Fruit fly (Drosophila melanogaster) whole organism, embryonic: ENCODE results near the gene Sdhaf3.

Experiments
- BEAF-32 ChIP-seq: fragments of 200-800 bp; sonication (Bioruptor generic); optimal IDR thresholded peaks from 3 replicates; lab custom pipeline; 2017; ENCODE audit warnings: missing biosample characterization, missing genetic modification characterization, mild to moderate bottlenecking, moderate library complexity, missing genetic modification reagents
- Blimp-1 ChIP-seq: fragments of 200-800 bp; sonication (Bioruptor generic); optimal IDR thresholded peaks from 3 replicates; lab custom pipeline; 2018; ENCODE audit warnings: missing biosample characterization, missing genetic modification characterization, mild to moderate bottlenecking, moderate library complexity, missing genetic modification reagents
- CG10462 ChIP-seq: fragments of 200-800 bp; sonication (Bioruptor generic); optimal IDR thresholded peaks from 2 replicates; lab custom pipeline; 2016; ENCODE audit warnings: missing biosample characterization, missing genetic modification characterization
- CG10543 ChIP-seq: fragments of 200-800 bp; sonication (Bioruptor generic); optimal IDR thresholded peaks from 3 replicates; lab custom pipeline; 2017; ENCODE audit warnings: missing biosample characterization, mild to moderate bottlenecking, missing genetic modification characterization, moderate library complexity
- CG10979 ChIP-seq: fragments of 200-800 bp; sonication (Bioruptor generic); optimal IDR thresholded peaks from 2 replicates; lab custom pipeline; 2018; ENCODE audit warnings: missing biosample characterization, mild to moderate bottlenecking, missing genetic modification characterization, moderate library complexity
- CG11456 ChIP-seq: fragments of 200-800 bp; sonication (Bioruptor generic); IDR thresholded peaks from 3 replicates; pipeline ENCODE4 v1.3.6; 2022; ENCODE audit warnings: missing biosample characterization, missing genetic modification characterization
- CG14441 ChIP-seq: fragments of 200-800 bp; sonication (Bioruptor generic); IDR thresholded peaks from 2 replicates; pipeline ENCODE4 v1.3.6; 2022; ENCODE audit warnings: missing biosample characterization, missing genetic modification characterization
- CG14860 ChIP-seq: fragments of 200-800 bp; sonication (Bioruptor generic); IDR thresholded peaks from 3 replicates; pipeline ENCODE4 v1.3.6; 2022; ENCODE audit warnings: missing biosample characterization, missing genetic modification characterization; ENCODE audit not compliant: partially characterized antibody
- CG15269 ChIP-seq: fragments of 200-800 bp; sonication (Bioruptor generic); optimal IDR thresholded peaks from 2 replicates; lab custom pipeline; 2018; ENCODE audit warnings: missing biosample characterization, mild to moderate bottlenecking, missing genetic modification characterization, moderate library complexity
- CG17328 ChIP-seq: fragments of 200-800 bp; sonication (Bioruptor generic); IDR thresholded peaks from 2 replicates; pipeline ENCODE4 v1.3.6; 2022; ENCODE audit warnings: missing biosample characterization, missing genetic modification characterization
- CG17361 ChIP-seq: fragments of 200-800 bp; sonication (Bioruptor generic); IDR thresholded peaks from 3 replicates; pipeline ENCODE4 v1.3.6; 2022; ENCODE audit warnings: missing biosample characterization, missing genetic modification characterization
- CG1792 ChIP-seq: fragments of 200-800 bp; sonication (Bioruptor generic); optimal IDR thresholded peaks from 2 replicates; lab custom pipeline; 2016; ENCODE audit warnings: missing biosample characterization, missing genetic modification characterization
- CG18011 ChIP-seq: fragments of 200-800 bp; sonication (Bioruptor generic); optimal IDR thresholded peaks from 2 replicates; lab custom pipeline; 2017; ENCODE audit warnings: missing biosample characterization, missing genetic modification characterization, mild to moderate bottlenecking, moderate library complexity, missing genotype
- CG18599 ChIP-seq: fragments of 200-800 bp; sonication (Bioruptor generic); optimal IDR thresholded peaks from 3 replicates; lab custom pipeline; 2017; ENCODE audit warnings: missing biosample characterization, missing genetic modification characterization, mild to moderate bottlenecking, moderate library complexity, missing genetic modification reagents
- CG2199 ChIP-seq: fragments of 200-800 bp; sonication (Bioruptor generic); IDR thresholded peaks from 3 replicates; pipeline ENCODE4 v1.3.6; 2022; ENCODE audit warnings: missing biosample characterization, missing genetic modification characterization
- CG2678 ChIP-seq: fragments of 200-800 bp; sonication (Bioruptor generic); optimal IDR thresholded peaks from 3 replicates; lab custom pipeline; 2019; ENCODE audit warnings: missing biosample characterization, mild to moderate bottlenecking, missing genetic modification characterization, moderate library complexity
- CG3995 ChIP-seq: fragments of 200-800 bp; sonication (Bioruptor generic); optimal IDR thresholded peaks from 3 replicates; lab custom pipeline; 2016; ENCODE audit warnings: missing biosample characterization, missing genetic modification characterization
- CG42726 ChIP-seq: fragments of 200-800 bp; sonication (Bioruptor generic); IDR thresholded peaks from 2 replicates; pipeline ENCODE4 v1.3.6; 2022; ENCODE audit warnings: missing biosample characterization, missing genetic modification characterization; ENCODE audit not compliant: partially characterized antibody
- CG5953 ChIP-seq: fragments of 200-800 bp; sonication (Bioruptor generic); IDR thresholded peaks from 2 replicates; pipeline ENCODE4 v1.3.6; 2022; ENCODE audit warnings: missing biosample characterization, missing genetic modification characterization
- CG8765 ChIP-seq: fragments of 200-800 bp; sonication (Bioruptor generic); IDR thresholded peaks from 2 replicates; pipeline ENCODE4 v1.3.6; 2022; ENCODE audit warnings: missing biosample characterization, missing genetic modification characterization
- CG9817 ChIP-seq: fragments of 200-800 bp; sonication (Bioruptor generic); optimal IDR thresholded peaks from 2 replicates; lab custom pipeline; 2018; ENCODE audit warnings: missing biosample characterization, mild to moderate bottlenecking, missing genetic modification characterization, moderate library complexity
- Deaf1 ChIP-seq: fragments of 200-800 bp; optimal IDR thresholded peaks from 3 replicates; lab custom pipeline; 2019; ENCODE audit warnings: missing biosample characterization, mild to moderate bottlenecking, missing genetic modification characterization, moderate library complexity
- Dll ChIP-seq: fragments of 200-800 bp; sonication (Bioruptor generic); IDR thresholded peaks from 4 replicates; pipeline ENCODE4 v1.3.6; 2022; ENCODE audit warnings: missing biosample characterization, missing genetic modification characterization; ENCODE audit not compliant: partially characterized antibody
- Dref ChIP-seq: fragments of 200-800 bp; sonication (Bioruptor generic); IDR thresholded peaks from 2 replicates; pipeline ENCODE4 v1.3.6; 2022; ENCODE audit warnings: missing biosample characterization, missing genetic modification characterization
- E2f1 ChIP-seq: fragments of 200-800 bp; sonication (Bioruptor generic); IDR thresholded peaks from 2 replicates; pipeline ENCODE4 v1.3.6; 2022; ENCODE audit warnings: missing biosample characterization, missing genetic modification characterization
- Gug ChIP-seq: fragments of 200-800 bp; sonication (Bioruptor generic); IDR thresholded peaks from 4 replicates; pipeline ENCODE4 v1.3.6; 2022; ENCODE audit warnings: missing biosample characterization, missing genetic modification characterization
- Hr51 ChIP-seq, 2 experiments: fragments of 200-800 bp; sonication (Bioruptor generic); optimal IDR thresholded peaks; 2 replicates in 1 of 2; 3 replicates in 1 of 2; lab custom pipeline; 2016 to 2018; ENCODE audit warnings: missing biosample characterization in 2 of 2, missing genetic modification characterization in 2 of 2, mild to moderate bottlenecking in 1 of 2, moderate library complexity in 1 of 2
- Lhr ChIP-seq: fragments of 200-800 bp; sonication (Bioruptor generic); optimal IDR thresholded peaks from 3 replicates; lab custom pipeline; 2017; ENCODE audit warnings: mild to moderate bottlenecking, missing biosample characterization, missing genetic modification reagents, missing genetic modification characterization
- NFAT ChIP-seq: fragments of 200-800 bp; sonication (Bioruptor generic); IDR thresholded peaks from 2 replicates; pipeline ENCODE4 v1.3.6; 2022; ENCODE audit warnings: missing biosample characterization, missing genetic modification characterization
- Sin3A ChIP-seq: fragments of >200 bp; optimal IDR thresholded peaks from 2 replicates; lab custom pipeline; 2018
- Spps ChIP-seq: fragments of 200-800 bp; sonication (Bioruptor generic); optimal IDR thresholded peaks from 2 replicates; lab custom pipeline; 2018; ENCODE audit warnings: missing biosample characterization, mild to moderate bottlenecking, missing genetic modification characterization
- Xbp1 ChIP-seq: fragments of 200-800 bp; sonication (Bioruptor generic); optimal IDR thresholded peaks from 3 replicates; lab custom pipeline; 2016; ENCODE audit warnings: missing biosample characterization, mild to moderate bottlenecking, missing genetic modification characterization
- cato ChIP-seq: fragments of 200-800 bp; sonication (Bioruptor generic); optimal IDR thresholded peaks from 2 replicates; lab custom pipeline; 2016; ENCODE audit warnings: missing biosample characterization, missing genetic modification characterization, borderline replicate concordance
- dmrt99B ChIP-seq: fragments of 200-800 bp; sonication (Bioruptor generic); optimal IDR thresholded peaks from 2 replicates; lab custom pipeline; 2018; ENCODE audit warnings: missing biosample characterization, mild to moderate bottlenecking, missing genetic modification characterization, moderate library complexity
- eve ChIP-seq, 2 experiments: fragments of >200 bp; optimal IDR thresholded peaks; 2 replicates each; lab custom pipeline; 2017; ENCODE audit warnings: missing biosample characterization in 2 of 2, missing genetic modification characterization in 2 of 2
- exex ChIP-seq: fragments of 200-800 bp; sonication (Bioruptor generic); optimal IDR thresholded peaks from 4 replicates; lab custom pipeline; 2018; ENCODE audit warnings: missing biosample characterization, mild to moderate bottlenecking, missing genetic modification characterization, moderate library complexity
- grn ChIP-seq: fragments of 200-800 bp; sonication (Bioruptor generic); optimal IDR thresholded peaks from 3 replicates; lab custom pipeline; 2017; ENCODE audit warnings: missing biosample characterization, missing genetic modification characterization
- knrl ChIP-seq: fragments of 200-800 bp; sonication (Bioruptor generic); IDR thresholded peaks from 3 replicates; pipeline ENCODE4 v1.3.6; 2022; ENCODE audit warnings: missing biosample characterization, missing genetic modification characterization; ENCODE audit not compliant: partially characterized antibody
- mirr ChIP-seq: fragments of 200-800 bp; sonication (Bioruptor generic); optimal IDR thresholded peaks from 3 replicates; lab custom pipeline; 2018; ENCODE audit warnings: missing biosample characterization, mild to moderate bottlenecking, missing genetic modification characterization
- nerfin-1 ChIP-seq: fragments of 200-800 bp; sonication (Bioruptor generic); optimal IDR thresholded peaks from 3 replicates; lab custom pipeline; 2019; ENCODE audit warnings: missing biosample characterization, mild to moderate bottlenecking, missing genetic modification characterization, moderate library complexity
- org-1 ChIP-seq: fragments of 200-800 bp; sonication (Bioruptor generic); optimal IDR thresholded peaks from 2 replicates; lab custom pipeline; 2017; ENCODE audit warnings: missing biosample characterization, missing genetic modification characterization
- pb ChIP-seq: fragments of 200-800 bp; sonication (Bioruptor generic); optimal IDR thresholded peaks from 3 replicates; lab custom pipeline; 2016; ENCODE audit warnings: missing biosample characterization, missing genetic modification characterization
- phol ChIP-seq: fragments of 200-800 bp; sonication (Bioruptor generic); optimal IDR thresholded peaks from 3 replicates; lab custom pipeline; 2018; ENCODE audit warnings: missing biosample characterization, mild to moderate bottlenecking, missing genetic modification characterization, moderate library complexity
- sqz ChIP-seq: fragments of 200-800 bp; sonication (Bioruptor generic); optimal IDR thresholded peaks from 3 replicates; lab custom pipeline; 2018; ENCODE audit warnings: missing biosample characterization, mild to moderate bottlenecking, missing genetic modification characterization
- tin ChIP-seq: fragments of 200-800 bp; sonication (Bioruptor generic); optimal IDR thresholded peaks from 3 replicates; lab custom pipeline; 2016; ENCODE audit warnings: missing biosample characterization, missing genetic modification characterization
- trh ChIP-seq: fragments of 200-800 bp; sonication (Bioruptor generic); optimal IDR thresholded peaks from 2 replicates; lab custom pipeline; 2016; ENCODE audit warnings: missing biosample characterization, missing genetic modification characterization
- vfl ChIP-seq: fragments of 200-800 bp; sonication (Bioruptor generic); optimal IDR thresholded peaks from 2 replicates; lab custom pipeline; 2016; ENCODE audit warnings: missing biosample characterization, missing genetic modification characterization
- zf30C ChIP-seq: fragments of 200-800 bp; sonication (Bioruptor generic); optimal IDR thresholded peaks from 3 replicates; lab custom pipeline; 2018; ENCODE audit warnings: missing biosample characterization, mild to moderate bottlenecking, missing genetic modification characterization

Sdhaf3 gene

dm6 chr3R:16476472-16476871 lies 5.8 kb downstream of the Sdhaf3 start (continued):
- TF ChIP-seq CG9817 (tag; lab: Kevin White, UChicago) (peak; percentile 25), CG5953 (GFP tag; lab: Robert Waterston, UW) (no peak), CG18011 (GFP tag; lab: Kevin White, UChicago) (no peak), trh (GFP tag; lab: Kevin White, UChicago) (no peak), Lhr (GFP tag; lab: Kevin White, UChicago) (no peak), CG2199 (GFP tag; lab: Robert Waterston, UW) (no peak), CG18599 (GFP tag; lab: Kevin White, UChicago) (peak; percentile 80), cato (GFP tag; lab: Kevin White, UChicago) (no peak), CG42726 (GFP tag; lab: Robert Waterston, UW) (no peak), BEAF-32 (GFP tag; lab: Kevin White, UChicago) (no peak), CG1792 (no peak), Blimp-1 (GFP tag; lab: Kevin White, UChicago) (peak; percentile 26), phol (tag; lab: Kevin White, UChicago) (peak; percentile 18), CG15269 (tag; lab: Kevin White, UChicago) (no peak), NFAT (GFP tag; lab: Robert Waterston, UW) (no peak), nerfin-1 (no peak), pb (no peak), CG17328 (GFP tag; lab: Robert Waterston, UW) (no peak), grn (GFP tag; lab: Kevin White, UChicago) (no peak), CG14860 (GFP tag; lab: Robert Waterston, UW) (no peak), zf30C (GFP tag; lab: Kevin White, UChicago) (no peak), tin (GFP tag; lab: Kevin White, UChicago) (peak; percentile 20), E2f1 (GFP tag; lab: Robert Waterston, UW) (no peak), exex (tag; lab: Kevin White, UChicago) (no peak), knrl (GFP tag; lab: Robert Waterston, UW) (no peak), CG3995 (GFP tag; lab: Kevin White, UChicago) (no peak), CG14441 (GFP tag; lab: Robert Waterston, UW) (no peak), eve (GFP tag; optimal IDR thresholded peaks at IDR 0.05; lab: Kevin White, UChicago) (no peak), CG2678 (tag; lab: Kevin White, UChicago) (peak; percentile 75), Sin3A (lab: Kevin White, UChicago) (no peak), org-1 (GFP tag; lab: Kevin White, UChicago) (no peak), Spps (tag; lab: Kevin White, UChicago) (no peak), Xbp1 (GFP tag; lab: Kevin White, UChicago) (peak; percentile 7), CG8765 (GFP tag; lab: Robert Waterston, UW) (no peak), CG10979 (peak; percentile 41), dmrt99B (tag; lab: Kevin White, UChicago) (no peak), Dll (GFP tag; lab: Robert Waterston, UW) (no peak), mirr (peak; percentile 17), CG17361 (GFP tag; lab: Robert Waterston, UW) (peak; percentile 24; the same call in 1 of the 3 replicates)

- TF ChIP-seq Deaf1 (tag; lab: Kevin White, UChicago): peak; percentile 15
- TF ChIP-seq vfl (GFP tag; lab: Kevin White, UChicago): no peak
- TF ChIP-seq CG10543 (GFP tag; lab: Kevin White, UChicago): no peak
- 0 out of 3 replicates have a peak, but pooled peaks have one; percentile 30 for TF ChIP-seq CG11456 (GFP tag; lab: Robert Waterston, UW)
- TF ChIP-seq Dref (GFP tag; lab: Robert Waterston, UW): no peak
- TF ChIP-seq CG9817 (tag; lab: Kevin White, UChicago): no peak
- no peak for TF ChIP-seq sqz (GFP tag; lab: Kevin White, UChicago)
- TF ChIP-seq CG10462 (GFP tag; lab: Kevin White, UChicago): no peak
- no peak for TF ChIP-seq Gug
- no peak for TF ChIP-seq Hr51 (GFP tag; optimal IDR thresholded peaks at IDR 0.05; lab: Kevin White, UChicago)
Observed at dm6 chr3R:16472301-16472700, 10.0 kb downstream of the Sdhaf3 start, which contains the start of gene Gyc89Da. Gene Gyc89Da, plus strand, starts transcription at chr3R:16472601.
